Worm (Caenorhabditis elegans): ENCODE data around the gene memb-1.

- no peak for TF ChIP-seq ceh-13 (GFP tag; optimal IDR thresholded peaks at IDR 0.05)
- TF ChIP-seq pes-1 (GFP tag; IDR thresholded peaks at IDR 0.05): no peak
- TF ChIP-seq tbx-11 (GFP tag; IDR thresholded peaks at IDR 0.05): no peak
- TF ChIP-seq F13C5.2 (tag; optimal IDR thresholded peaks at IDR 0.05): no peak
- no peak for TF ChIP-seq flt-1 (GFP tag; IDR thresholded peaks at IDR 0.05)
- TF ChIP-seq tbx-37 (GFP tag; conservative IDR thresholded peaks at IDR 0.05): no peak
- no peak for TF ChIP-seq scrt-1 (GFP tag; IDR thresholded peaks at IDR 0.05)
- TF ChIP-seq sea-1 (GFP tag; conservative IDR thresholded peaks at IDR 0.05): no peak
- TF ChIP-seq B0310.2 (tag; optimal IDR thresholded peaks at IDR 0.05): no peak
Observed at ce11 chrX:9476752-9477151, 35.4 kb upstream of the memb-1 start.

All from whole organism, early embryonic.